Worm (Caenorhabditis elegans) whole organism, early embryonic: ENCODE measurements around the gene msrp-4.

Source experiments
- B0310.2 ChIP-seq: sonication (generic microtip); optimal IDR thresholded peaks from 2 replicates; lab custom pipeline; 2016; ENCODE audit warnings: mild to moderate bottlenecking, missing genetic modification characterization, missing compliant biosample characterization
- F13C5.2 ChIP-seq: sonication (generic microtip); optimal IDR thresholded peaks from 2 replicates; lab custom pipeline; 2017; ENCODE audit warnings: mild to moderate bottlenecking, missing genetic modification characterization, inconsistent platforms, missing compliant biosample characterization
- aly-1 ChIP-seq: sonication (generic microtip); optimal IDR thresholded peaks from 2 replicates; lab custom pipeline; 2016; ENCODE audit warnings: missing genetic modification characterization, missing compliant biosample characterization
- ama-1 ChIP-seq: fragments of 150-350 bp; optimal IDR thresholded peaks from 2 replicates; lab custom pipeline; 2014
- ceh-13 ChIP-seq: fragments of 200-800 bp; sonication (Bioruptor generic); optimal IDR thresholded peaks from 2 replicates; lab custom pipeline; 2018; ENCODE audit warnings: mild to moderate bottlenecking, missing genetic modification characterization, missing compliant biosample characterization
- ceh-36 ChIP-seq: sonication (generic microtip); optimal IDR thresholded peaks from 2 replicates; lab custom pipeline; 2016; ENCODE audit warnings: missing genetic modification characterization, inconsistent platforms, missing compliant biosample characterization
- ets-7 ChIP-seq: sonication (generic microtip); optimal IDR thresholded peaks from 2 replicates; lab custom pipeline; 2016; ENCODE audit warnings: missing genotype, missing genetic modification characterization, missing compliant biosample characterization
- flt-1 ChIP-seq: fragments of 200-800 bp; sonication (Bioruptor generic); IDR thresholded peaks from 2 replicates; pipeline ENCODE4 v1.3.6; 2022; ENCODE audit warnings: missing genetic modification characterization, missing compliant biosample characterization
- hmbx-1 ChIP-seq: sonication (generic microtip); optimal IDR thresholded peaks from 2 replicates; lab custom pipeline; 2016; ENCODE audit warnings: mild to moderate bottlenecking, missing genetic modification characterization, missing compliant biosample characterization
- hmg-4 ChIP-seq: fragments of 200-800 bp; sonication (Bioruptor generic); optimal IDR thresholded peaks from 2 replicates; lab custom pipeline; 2018; ENCODE audit warnings: mild to moderate bottlenecking, missing genetic modification characterization, missing compliant biosample characterization
- hnd-1 ChIP-seq: sonication (generic microtip); optimal IDR thresholded peaks from 2 replicates; lab custom pipeline; 2016; ENCODE audit warnings: missing genetic modification characterization, missing compliant biosample characterization
- pes-1 ChIP-seq: fragments of 200-800 bp; sonication (Bioruptor generic); IDR thresholded peaks from 2 replicates; pipeline ENCODE4 v1.3.6; 2022; ENCODE audit warnings: missing genetic modification reagents, missing genetic modification characterization, missing compliant biosample characterization
- scrt-1 ChIP-seq: fragments of 200-800 bp; sonication (Bioruptor generic); IDR thresholded peaks from 2 replicates; pipeline ENCODE4 v1.3.6; 2022; ENCODE audit warnings: missing genetic modification characterization, missing compliant biosample characterization
- sea-1 ChIP-seq: fragments of 200-800 bp; sonication (Bioruptor generic); conservative IDR thresholded peaks from 2 replicates; pipeline ENCODE4 v1.3.6; 2022; ENCODE audit warnings: missing genetic modification characterization, missing compliant biosample characterization
- tbx-11 ChIP-seq: fragments of 200-800 bp; sonication (Bioruptor generic); IDR thresholded peaks from 2 replicates; pipeline ENCODE4 v1.3.6; 2022; ENCODE audit warnings: missing genetic modification characterization, missing compliant biosample characterization
- tbx-37 ChIP-seq: fragments of 200-800 bp; sonication (Bioruptor generic); conservative IDR thresholded peaks from 2 replicates; pipeline ENCODE4 v1.3.6; 2022; ENCODE audit warnings: missing genetic modification reagents, missing genetic modification characterization, missing compliant biosample characterization
- tra-4 ChIP-seq: sonication (generic microtip); optimal IDR thresholded peaks from 2 replicates; lab custom pipeline; 2017; ENCODE audit warnings: missing genetic modification characterization, missing compliant biosample characterization

msrp-4 gene

ce11 chrII:812917-813316, 9.7 kb downstream of the msrp-4 start, which contains the start of gene F46F5.5:
Gene F46F5.5 (minus strand): TSS chrII:813017.
- TF ChIP-seq tbx-11 (no peak), aly-1 (tag; lab: Kevin White, UChicago) (no peak), ets-7 (no peak)

DNA sequence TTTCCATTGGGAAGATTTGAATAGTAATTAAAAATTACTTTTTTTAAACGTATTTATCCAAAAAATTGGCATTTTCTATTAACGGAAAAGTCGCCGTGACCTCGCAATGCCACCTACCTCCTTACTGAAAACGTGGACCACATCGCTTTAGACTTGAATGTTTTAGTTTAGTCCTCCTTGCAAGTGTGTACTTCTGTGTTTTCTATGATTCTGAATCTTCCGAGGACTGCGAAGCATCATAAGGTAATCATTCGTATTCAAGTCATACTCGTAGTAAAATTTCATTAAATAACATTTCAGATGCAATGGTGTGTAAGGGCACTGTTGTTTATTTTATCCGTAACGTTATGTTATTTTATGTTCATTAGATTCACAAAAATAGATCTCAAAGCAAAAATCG, 14.2 kb downstream of the msrp-4 start, which contains the start of gene F46F5.11:
Gene F46F5.11, plus strand, starts transcription at position 301 of the 400 bp plus-strand sequence.
- TF ChIP-seq ets-7 = no peak
- no peak for TF ChIP-seq aly-1 (tag; lab: Kevin White, UChicago)
- no peak for TF ChIP-seq F13C5.2 (tag; lab: Kevin White, UChicago)
- no peak for TF ChIP-seq hmg-4 (GFP tag; lab: Kevin White, UChicago)
- TF ChIP-seq tbx-37 (GFP tag; lab: Robert Waterston, UW) = no peak
- TF ChIP-seq pes-1 (GFP tag; lab: Robert Waterston, UW) = no peak
- TF ChIP-seq ama-1 (lab: Kevin White, UChicago) = no peak
- TF ChIP-seq hmbx-1 (tag; lab: Kevin White, UChicago) = no peak
- no peak for TF ChIP-seq ceh-36 (tag; lab: Kevin White, UChicago)
- TF ChIP-seq tra-4 = no peak
- no peak for TF ChIP-seq tbx-11

- TF ChIP-seq hmg-4 (GFP tag; lab: Kevin White, UChicago) = no peak
Measured at ce11 chrII:803009-803408, 19.6 kb downstream of the msrp-4 start, which contains the start of gene F46F5.13. Gene F46F5.13 (plus strand): TSS chrII:803309.

DNA sequence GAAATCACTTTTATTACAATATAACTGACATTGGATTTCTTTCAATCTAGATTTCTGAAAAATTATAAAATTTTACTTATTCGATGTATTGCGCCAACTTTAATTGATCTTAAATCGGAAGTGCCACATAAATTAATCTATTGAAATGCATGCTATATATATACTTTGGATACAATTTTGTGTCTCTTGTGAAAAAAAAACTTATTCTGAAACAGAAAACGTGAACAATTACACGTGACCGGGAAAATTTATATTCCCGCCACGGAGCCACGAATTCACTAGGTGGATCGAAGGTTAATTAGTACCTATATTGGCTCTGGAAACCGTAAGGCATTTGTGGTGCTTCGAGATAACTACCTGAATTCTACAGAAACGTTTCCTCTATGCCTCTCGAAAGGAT, 22.9 kb downstream of the msrp-4 start, which contains the start of gene F46F5.14:
Gene F46F5.14, plus strand, starts transcription at position 301 of the 400 bp plus-strand sequence.
- TF ChIP-seq hmbx-1 (tag; lab: Kevin White, UChicago) (no peak), tbx-37 (GFP tag; lab: Robert Waterston, UW) (no peak), ceh-13 (no peak), aly-1 (tag; lab: Kevin White, UChicago) (no peak), tra-4 (no peak), ama-1 (lab: Kevin White, UChicago) (no peak), flt-1 (GFP tag; lab: Robert Waterston, UW) (no peak), F13C5.2 (tag; lab: Kevin White, UChicago) (no peak), pes-1 (GFP tag; lab: Robert Waterston, UW) (no peak), tbx-11 (no peak), B0310.2 (tag; lab: Kevin White, UChicago) (no peak), hnd-1 (tag; lab: Kevin White, UChicago) (no peak)

DNA sequence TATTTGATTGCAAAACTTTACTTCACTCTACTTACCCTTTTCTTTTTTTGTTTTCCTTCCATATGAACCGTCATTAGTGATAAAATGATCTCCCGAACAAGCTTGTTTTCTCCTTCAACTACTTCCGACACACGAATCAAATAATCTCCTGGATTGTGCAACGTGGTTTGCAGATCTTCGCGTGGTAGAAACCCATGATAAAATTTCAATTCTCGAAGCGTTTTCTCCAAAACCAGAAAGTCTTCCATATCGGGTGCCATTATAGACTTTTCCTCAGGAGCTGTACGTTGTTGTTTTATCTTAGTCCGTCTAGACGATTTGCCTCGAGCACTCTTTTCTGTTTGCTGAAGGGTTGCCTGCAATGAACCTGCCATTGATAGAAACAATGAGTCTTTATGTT, 25.2 kb downstream of the msrp-4 start:
- TF ChIP-seq tra-4 = no peak
- TF ChIP-seq ama-1 (lab: Kevin White, UChicago) = no peak
- TF ChIP-seq B0310.2 (tag; lab: Kevin White, UChicago) = no peak
- no peak for TF ChIP-seq ets-7
- TF ChIP-seq scrt-1 = no peak
- no peak for TF ChIP-seq pes-1 (GFP tag; lab: Robert Waterston, UW)
- TF ChIP-seq ceh-13 = no peak
- no peak for TF ChIP-seq aly-1 (tag; lab: Kevin White, UChicago)
- no peak for TF ChIP-seq sea-1 (GFP tag; lab: Robert Waterston, UW)
- TF ChIP-seq tbx-37 (GFP tag; lab: Robert Waterston, UW) = no peak
- TF ChIP-seq hmg-4 (GFP tag; lab: Kevin White, UChicago) = no peak
- TF ChIP-seq F13C5.2 (tag; lab: Kevin White, UChicago) = no peak
- TF ChIP-seq hmbx-1 (tag; lab: Kevin White, UChicago) = no peak
- no peak for TF ChIP-seq flt-1 (GFP tag; lab: Robert Waterston, UW)
- TF ChIP-seq ceh-36 (tag; lab: Kevin White, UChicago) = no peak
- TF ChIP-seq hnd-1 (tag; lab: Kevin White, UChicago) = no peak

DNA sequence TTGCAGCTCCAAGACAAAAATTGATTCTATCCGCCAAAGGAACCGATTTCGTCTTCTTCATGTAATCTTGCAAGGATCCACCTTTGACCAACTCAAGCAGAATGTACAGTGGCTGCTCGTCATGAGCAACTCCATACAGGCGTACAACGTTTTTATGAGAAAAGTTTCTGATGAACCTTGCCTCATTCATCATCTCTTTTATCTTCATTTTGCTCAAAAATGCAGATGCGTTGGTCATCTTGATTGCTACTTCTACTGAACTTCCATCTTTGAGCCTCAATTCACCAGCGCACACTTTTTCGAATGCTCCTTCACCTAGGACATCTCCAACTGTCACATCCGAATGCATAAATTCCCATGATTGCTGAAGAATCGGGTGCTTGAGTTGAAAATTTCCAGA, 25.7 kb downstream of the msrp-4 start:
- no peak for TF ChIP-seq hmg-4 (GFP tag; lab: Kevin White, UChicago)
- no peak for TF ChIP-seq hnd-1 (tag; lab: Kevin White, UChicago)
- no peak for TF ChIP-seq hmbx-1 (tag; lab: Kevin White, UChicago)
- TF ChIP-seq F13C5.2 (tag; lab: Kevin White, UChicago) = no peak
- TF ChIP-seq B0310.2 (tag; lab: Kevin White, UChicago) = no peak
- TF ChIP-seq sea-1 (GFP tag; lab: Robert Waterston, UW) = no peak

- TF ChIP-seq hmbx-1 (tag; lab: Kevin White, UChicago) (no peak), pes-1 (GFP tag; lab: Robert Waterston, UW) (no peak), tbx-11 (no peak), tbx-37 (GFP tag; lab: Robert Waterston, UW) (no peak)
Measured at ce11 chrII:791828-792227, 30.8 kb downstream of the msrp-4 start, which contains the start of gene F46F5.1. Gene F46F5.1 (minus strand): TSS chrII:791928.

- no peak for TF ChIP-seq ceh-36 (tag; lab: Kevin White, UChicago)
- no peak for TF ChIP-seq hmg-4 (GFP tag; lab: Kevin White, UChicago)
- no peak for TF ChIP-seq ama-1 (lab: Kevin White, UChicago)
- no peak for TF ChIP-seq aly-1 (tag; lab: Kevin White, UChicago)
- no peak for TF ChIP-seq ceh-13
- no peak for TF ChIP-seq flt-1 (GFP tag; lab: Robert Waterston, UW)
- TF ChIP-seq ets-7 = no peak
- no peak for TF ChIP-seq tra-4
- TF ChIP-seq hmbx-1 (tag; lab: Kevin White, UChicago) = no peak
- no peak for TF ChIP-seq sea-1 (GFP tag; lab: Robert Waterston, UW)
- no peak for TF ChIP-seq tbx-11
- TF ChIP-seq tbx-37 (GFP tag; lab: Robert Waterston, UW) = no peak
- TF ChIP-seq pes-1 (GFP tag; lab: Robert Waterston, UW) = no peak
- no peak for TF ChIP-seq F13C5.2 (tag; lab: Kevin White, UChicago)
- TF ChIP-seq scrt-1 = no peak
- TF ChIP-seq hnd-1 (tag; lab: Kevin White, UChicago) = no peak
- TF ChIP-seq B0310.2 (tag; lab: Kevin White, UChicago) = no peak
Measured at ce11 chrII:788139-788538, 34.5 kb downstream of the msrp-4 start, which contains the start of gene F46F5.15. Gene F46F5.15 (plus strand): TSS chrII:788439.
